Fruit fly (Drosophila melanogaster) whole organism, embryonic: Measurements from ENCODE around the gene CG14352.

Experiments
- Antp ChIP-seq: fragments of 200-800 bp; sonication (Bioruptor generic); optimal IDR thresholded peaks from 3 replicates; lab custom pipeline; 2016; ENCODE audit warnings: missing biosample characterization, missing genetic modification characterization
- CG11398 ChIP-seq: fragments of 200-800 bp; sonication (Bioruptor generic); optimal IDR thresholded peaks from 2 replicates; lab custom pipeline; 2016; ENCODE audit warnings: missing biosample characterization, missing genetic modification characterization
- CG11723 ChIP-seq: fragments of 200-800 bp; sonication (Bioruptor generic); optimal IDR thresholded peaks from 2 replicates; lab custom pipeline; 2017; ENCODE audit warnings: missing biosample characterization, mild to moderate bottlenecking, missing genetic modification characterization
- CG1233 ChIP-seq: fragments of 200-800 bp; sonication (Bioruptor generic); optimal IDR thresholded peaks from 4 replicates; lab custom pipeline; 2018; ENCODE audit warnings: missing biosample characterization, mild to moderate bottlenecking, missing genetic modification characterization
- CG14014 ChIP-seq: fragments of 200-800 bp; sonication (Bioruptor generic); IDR thresholded peaks from 2 replicates; pipeline ENCODE4 v1.3.6; 2022; ENCODE audit warnings: missing biosample characterization, missing genetic modification characterization
- CG14667 ChIP-seq: fragments of 200-800 bp; sonication (Bioruptor generic); IDR thresholded peaks from 2 replicates; pipeline ENCODE4 v1.3.6; 2022; ENCODE audit warnings: missing biosample characterization, missing genetic modification characterization
- CG14860 ChIP-seq: fragments of 200-800 bp; sonication (Bioruptor generic); IDR thresholded peaks from 3 replicates; pipeline ENCODE4 v1.3.6; 2022; ENCODE audit warnings: missing biosample characterization, missing genetic modification characterization; ENCODE audit not compliant: partially characterized antibody
- CG15011 ChIP-seq: fragments of 200-800 bp; sonication (Bioruptor generic); optimal IDR thresholded peaks from 3 replicates; lab custom pipeline; 2018; ENCODE audit warnings: missing biosample characterization, mild to moderate bottlenecking, missing genetic modification characterization
- CG16813 ChIP-seq: fragments of 200-800 bp; sonication (Bioruptor generic); IDR thresholded peaks from 3 replicates; pipeline ENCODE4 v1.3.6; 2022; ENCODE audit warnings: missing biosample characterization, missing genetic modification characterization; ENCODE audit not compliant: partially characterized antibody
- CG1792 ChIP-seq: fragments of 200-800 bp; sonication (Bioruptor generic); optimal IDR thresholded peaks from 2 replicates; lab custom pipeline; 2016; ENCODE audit warnings: missing biosample characterization, missing genetic modification characterization
- CG2202 ChIP-seq: fragments of 200-800 bp; sonication (Bioruptor generic); optimal IDR thresholded peaks from 2 replicates; lab custom pipeline; 2018; ENCODE audit warnings: missing biosample characterization, mild to moderate bottlenecking, missing genetic modification characterization
- CG3065 ChIP-seq: fragments of 200-800 bp; sonication (Bioruptor generic); optimal IDR thresholded peaks from 2 replicates; lab custom pipeline; 2016; ENCODE audit warnings: missing biosample characterization, missing genetic modification characterization
- CG32772 ChIP-seq: fragments of 200-800 bp; sonication (Bioruptor generic); IDR thresholded peaks from 2 replicates; pipeline ENCODE4 v1.3.6; 2022; ENCODE audit warnings: missing biosample characterization, missing genetic modification characterization
- CG34422 ChIP-seq: fragments of 200-800 bp; sonication (Bioruptor generic); IDR thresholded peaks from 3 replicates; pipeline ENCODE4 v1.3.6; 2022; ENCODE audit warnings: missing biosample characterization, missing genetic modification characterization
- CG3726 ChIP-seq: fragments of 200-800 bp; sonication (Bioruptor generic); IDR thresholded peaks from 3 replicates; pipeline ENCODE4, ENCODE4 v1.3.6; 2022; ENCODE audit warnings: missing biosample characterization, missing genetic modification characterization
- CG4328 ChIP-seq: fragments of 200-800 bp; sonication (Bioruptor generic); optimal IDR thresholded peaks from 3 replicates; lab custom pipeline; 2017; ENCODE audit warnings: missing biosample characterization, missing genetic modification reagents, missing genetic modification characterization
- CG4404 ChIP-seq: fragments of 200-800 bp; sonication (Bioruptor generic); IDR thresholded peaks from 2 replicates; pipeline ENCODE4 v1.3.6; 2022; ENCODE audit warnings: missing biosample characterization, missing genetic modification characterization
- CG5180 ChIP-seq: fragments of 200-800 bp; sonication (Bioruptor generic); optimal IDR thresholded peaks from 3 replicates; lab custom pipeline; 2017; ENCODE audit warnings: missing biosample characterization, missing genetic modification characterization, mild to moderate bottlenecking, moderate library complexity, missing genetic modification reagents
- CG7271 ChIP-seq: fragments of 200-800 bp; sonication (Bioruptor generic); optimal IDR thresholded peaks from 2 replicates; lab custom pipeline; 2018; ENCODE audit warnings: missing biosample characterization, mild to moderate bottlenecking, missing genetic modification characterization, moderate library complexity
- CG7357 ChIP-seq: fragments of 200-800 bp; sonication (Bioruptor generic); IDR thresholded peaks from 3 replicates; pipeline ENCODE4 v1.3.6; 2022; ENCODE audit warnings: missing biosample characterization, missing genetic modification characterization
- CG7839 ChIP-seq: fragments of 200-800 bp; sonication (Bioruptor generic); optimal IDR thresholded peaks from 3 replicates; lab custom pipeline; 2018; ENCODE audit warnings: missing biosample characterization, mild to moderate bottlenecking, missing genetic modification characterization, moderate library complexity
- CG8765 ChIP-seq: fragments of 200-800 bp; sonication (Bioruptor generic); IDR thresholded peaks from 2 replicates; pipeline ENCODE4 v1.3.6; 2022; ENCODE audit warnings: missing biosample characterization, missing genetic modification characterization
- CG8944 ChIP-seq: fragments of 200-800 bp; sonication (Bioruptor generic); optimal IDR thresholded peaks from 3 replicates; lab custom pipeline; 2016; ENCODE audit warnings: missing biosample characterization, missing genetic modification characterization
- Dek ChIP-seq: fragments of 200-800 bp; sonication (Bioruptor generic); optimal IDR thresholded peaks from 3 replicates; lab custom pipeline; 2019; ENCODE audit warnings: missing biosample characterization, mild to moderate bottlenecking, missing genetic modification characterization, moderate library complexity
- Dp ChIP-seq: fragments of 200-800 bp; sonication (Bioruptor generic); optimal IDR thresholded peaks from 2 replicates; lab custom pipeline; 2018; ENCODE audit warnings: missing biosample characterization, mild to moderate bottlenecking, missing genetic modification characterization, moderate library complexity
- Dref ChIP-seq: fragments of 200-800 bp; sonication (Bioruptor generic); IDR thresholded peaks from 2 replicates; pipeline ENCODE4 v1.3.6; 2022; ENCODE audit warnings: missing biosample characterization, missing genetic modification characterization
- Ets65A ChIP-seq: fragments of 200-800 bp; sonication (Bioruptor generic); peaks from one replicate; lab custom pipeline; 2016; ENCODE audit warnings: missing biosample characterization, missing genetic modification characterization
- HHEX ChIP-seq: fragments of 200-800 bp; sonication (Bioruptor generic); optimal IDR thresholded peaks from 3 replicates; lab custom pipeline; 2017; ENCODE audit warnings: missing biosample characterization, mild to moderate bottlenecking, missing genetic modification characterization, missing genetic modification reagents
- Hand ChIP-seq: fragments of 200-800 bp; sonication (Bioruptor generic); optimal IDR thresholded peaks from 2 replicates; lab custom pipeline; 2017; ENCODE audit warnings: mild to moderate bottlenecking, missing biosample characterization, missing genetic modification reagents, missing genetic modification characterization
- Kr ChIP-seq: fragments of 200-800 bp; sonication (Bioruptor generic); optimal IDR thresholded peaks from 2 replicates; lab custom pipeline; 2017; ENCODE audit warnings: missing biosample characterization, mild to moderate bottlenecking, missing genetic modification characterization
- MBD-R2 ChIP-seq: fragments of 200-800 bp; sonication (Bioruptor generic); IDR thresholded peaks from 2 replicates; pipeline ENCODE4 v1.3.6; 2022; ENCODE audit warnings: missing biosample characterization, missing genetic modification characterization
- MESR4 ChIP-seq: fragments of 200-800 bp; sonication (Bioruptor generic); optimal IDR thresholded peaks from 2 replicates; lab custom pipeline; 2018; ENCODE audit warnings: missing biosample characterization, mild to moderate bottlenecking, missing genetic modification characterization, moderate library complexity
- MTF-1 ChIP-seq: fragments of 200-800 bp; sonication (Bioruptor generic); optimal IDR thresholded peaks from 2 replicates; lab custom pipeline; 2018; ENCODE audit warnings: missing biosample characterization, mild to moderate bottlenecking, missing genetic modification characterization, borderline replicate concordance
- Mad ChIP-seq: fragments of 200-800 bp; sonication (Bioruptor generic); optimal IDR thresholded peaks from 2 replicates; lab custom pipeline; 2016; ENCODE audit warnings: missing biosample characterization, missing genetic modification characterization
- Med ChIP-seq: fragments of 200-800 bp; sonication (Bioruptor generic); peaks from one replicate; lab custom pipeline; 2016; ENCODE audit warnings: missing biosample characterization, missing genetic modification characterization, mild to moderate bottlenecking, inconsistent platforms, moderate library complexity
- Mrtf ChIP-seq: fragments of 200-800 bp; sonication (Bioruptor generic); IDR thresholded peaks from 3 replicates; pipeline ENCODE4 v1.3.6; 2022; ENCODE audit warnings: missing biosample characterization, missing genetic modification characterization
- Oli ChIP-seq: fragments of 200-800 bp; sonication (Bioruptor generic); optimal IDR thresholded peaks from 2 replicates; lab custom pipeline; 2018; ENCODE audit warnings: missing biosample characterization, mild to moderate bottlenecking, missing genetic modification characterization, moderate library complexity
- Pdp1 ChIP-seq, 2 experiments: fragments of 200-800 bp; sonication (Bioruptor generic); optimal IDR thresholded peaks; 3 replicates each; lab custom pipeline; 2016; ENCODE audit warnings: missing biosample characterization in 2 of 2, missing genetic modification characterization in 2 of 2, mild to moderate bottlenecking in 1 of 2, moderate library complexity in 1 of 2
- ab ChIP-seq: fragments of 200-800 bp; sonication (Bioruptor generic); optimal IDR thresholded peaks from 2 replicates; lab custom pipeline; 2016; ENCODE audit warnings: missing biosample characterization, missing genetic modification characterization
- ato ChIP-seq: fragments of 200-800 bp; sonication (Bioruptor generic); IDR thresholded peaks from 2 replicates; pipeline ENCODE4 v1.3.6; 2022; ENCODE audit warnings: missing biosample characterization, missing genetic modification characterization; ENCODE audit not compliant: partially characterized antibody
- az2 ChIP-seq: fragments of 200-800 bp; sonication (Bioruptor generic); optimal IDR thresholded peaks from 3 replicates; lab custom pipeline; 2016; ENCODE audit warnings: missing biosample characterization, missing genetic modification characterization
- cad ChIP-seq: fragments of >200 bp; optimal IDR thresholded peaks from 2 replicates; lab custom pipeline; 2017; ENCODE audit warnings: missing biosample characterization, missing genetic modification characterization
- dan ChIP-seq: fragments of 200-800 bp; sonication (Bioruptor generic); IDR thresholded peaks from 2 replicates; pipeline ENCODE4 v1.3.6; 2022; ENCODE audit warnings: missing biosample characterization, missing genetic modification characterization
- emc ChIP-seq: fragments of 200-800 bp; sonication (Bioruptor generic); optimal IDR thresholded peaks from 2 replicates; lab custom pipeline; 2016; ENCODE audit warnings: missing biosample characterization, missing genetic modification characterization
- ems ChIP-seq: fragments of 200-800 bp; sonication (Bioruptor generic); optimal IDR thresholded peaks from 3 replicates; lab custom pipeline; 2016; ENCODE audit warnings: missing biosample characterization, missing genetic modification characterization
- ind ChIP-seq: fragments of 200-800 bp; sonication (Bioruptor generic); optimal IDR thresholded peaks from 3 replicates; lab custom pipeline; 2016; ENCODE audit warnings: missing biosample characterization, missing genetic modification characterization
- lmd ChIP-seq: fragments of 200-800 bp; sonication (Bioruptor generic); IDR thresholded peaks from 2 replicates; pipeline ENCODE4 v1.3.6; 2022; ENCODE audit warnings: missing biosample characterization, missing genetic modification characterization
- otp ChIP-seq: fragments of 200-800 bp; sonication (Bioruptor generic); IDR thresholded peaks from 3 replicates; pipeline ENCODE4, ENCODE4 v1.3.6; 2022; ENCODE audit warnings: missing biosample characterization, missing genetic modification characterization
- shn ChIP-seq: fragments of 200-800 bp; sonication (Bioruptor generic); optimal IDR thresholded peaks from 3 replicates; lab custom pipeline; 2016; ENCODE audit warnings: missing biosample characterization, missing genetic modification characterization
- tup ChIP-seq: fragments of 200-800 bp; sonication (Bioruptor generic); optimal IDR thresholded peaks from 2 replicates; lab custom pipeline; 2016; ENCODE audit warnings: missing biosample characterization, mild to moderate bottlenecking, missing genetic modification characterization, moderate library complexity
- vvl ChIP-seq: fragments of 200-800 bp; sonication (Bioruptor generic); IDR thresholded peaks from 2 replicates; pipeline ENCODE4 v1.3.6; 2022; ENCODE audit warnings: missing biosample characterization, missing genetic modification characterization

Gene CG14352

dm6 chr2L:1620797-1621196 lies 9.6 kb downstream of the CG14352 start (continued):
- no peak for TF ChIP-seq CG7271 (tag; lab: Kevin White, UChicago)
- TF ChIP-seq CG14667 (GFP tag; lab: Robert Waterston, UW), result peak; percentile 14; the same call in 1 of the 2 replicates
- peak; percentile 32 for TF ChIP-seq CG1233 (GFP tag; lab: Kevin White, UChicago)
- TF ChIP-seq tup (GFP tag; lab: Kevin White, UChicago), result peak; percentile 6
- no peak for TF ChIP-seq MTF-1 (GFP tag; lab: Kevin White, UChicago)
- peak; percentile 40 for TF ChIP-seq CG8944
- TF ChIP-seq shn (GFP tag; lab: Kevin White, UChicago), result peak; percentile 32
- no peak for TF ChIP-seq ems (GFP tag; lab: Kevin White, UChicago)
- peak; percentile 46; the same call in 1 of the 3 replicates for TF ChIP-seq CG3726 (GFP tag; lab: Robert Waterston, UW)
- TF ChIP-seq vvl (GFP tag; lab: Robert Waterston, UW), result peak; percentile 78
- TF ChIP-seq otp (GFP tag; lab: Robert Waterston, UW), result peak; percentile 73; the same call in 1 of the 3 replicates
- peak; percentile 80 for TF ChIP-seq Hand (GFP tag; lab: Kevin White, UChicago)
- peak; percentile 64; the same call in 2 of the 3 replicates for TF ChIP-seq CG7357
- no peak for TF ChIP-seq MESR4
- TF ChIP-seq CG8765 (GFP tag; lab: Robert Waterston, UW), result no peak
- no peak for TF ChIP-seq CG2202 (tag; lab: Kevin White, UChicago)
- no peak for TF ChIP-seq CG11398 (GFP tag; lab: Kevin White, UChicago)
- TF ChIP-seq Dp, result no peak
- TF ChIP-seq Kr (GFP tag; lab: Kevin White, UChicago), result no peak
- TF ChIP-seq az2 (GFP tag; lab: Kevin White, UChicago), result peak; percentile 55
- TF ChIP-seq HHEX (GFP tag; lab: Kevin White, UChicago), result peak; percentile 54
- peak; percentile 64 for TF ChIP-seq ind (GFP tag; lab: Kevin White, UChicago)
- TF ChIP-seq Oli (tag; lab: Kevin White, UChicago), result peak; percentile 69
- peak; percentile 49; the same call in 1 of the 2 replicates for TF ChIP-seq MBD-R2 (GFP tag; lab: Robert Waterston, UW)
- no peak for TF ChIP-seq ato
- TF ChIP-seq Dref (GFP tag; lab: Robert Waterston, UW), result no peak
- peak; percentile 9 for TF ChIP-seq CG15011
- TF ChIP-seq CG4328 (GFP tag; lab: Kevin White, UChicago), result peak; percentile 10
- no peak for TF ChIP-seq dan (GFP tag; lab: Robert Waterston, UW)
- TF ChIP-seq CG11723 (GFP tag; lab: Kevin White, UChicago), result peak; percentile 51
- TF ChIP-seq CG16813 (GFP tag; lab: Robert Waterston, UW), result no peak
- TF ChIP-seq CG32772 (GFP tag; lab: Robert Waterston, UW), result peak; percentile 58; the same call in 1 of the 2 replicates
- TF ChIP-seq Mad (GFP tag; lab: Kevin White, UChicago), result peak; percentile 6
- TF ChIP-seq CG7839 (tag; lab: Kevin White, UChicago), result peak; percentile 76
- TF ChIP-seq CG3065 (GFP tag; lab: Kevin White, UChicago), result no peak
- TF ChIP-seq Med (GFP tag; lab: Kevin White, UChicago), result peak; percentile 91
- TF ChIP-seq emc (GFP tag; lab: Kevin White, UChicago), result no peak
- peak; percentile 73 for TF ChIP-seq Dek (tag; lab: Kevin White, UChicago)
- TF ChIP-seq Mrtf (GFP tag; lab: Robert Waterston, UW), result peak; percentile 59; the same call in 1 of the 3 replicates
- peak; percentile 48 for TF ChIP-seq CG5180 (GFP tag; lab: Kevin White, UChicago)
- TF ChIP-seq Pdp1 (GFP tag; optimal IDR thresholded peaks at IDR 0.05; lab: Kevin White, UChicago), result peak; percentile 50 to 79
- TF ChIP-seq CG14860, result no peak
- peak; percentile 73 for TF ChIP-seq CG14014 (GFP tag; lab: Robert Waterston, UW)
- TF ChIP-seq ab, result no peak
- peak; percentile 19; the same call in 1 of the 2 replicates for TF ChIP-seq CG4404 (GFP tag; lab: Robert Waterston, UW)
- TF ChIP-seq Antp (GFP tag; lab: Kevin White, UChicago), result peak; percentile 63
- peak; percentile 93 for TF ChIP-seq Ets65A (GFP tag; lab: Kevin White, UChicago)
- peak; percentile 52; the same call in 1 of the 3 replicates for TF ChIP-seq CG34422 (GFP tag; lab: Robert Waterston, UW)
- no peak for TF ChIP-seq cad (GFP tag; lab: Kevin White, UChicago)
- peak; percentile 3 for TF ChIP-seq CG1792
- peak; percentile 73 for TF ChIP-seq lmd (GFP tag; lab: Robert Waterston, UW)
